Fruit fly (Drosophila melanogaster) whole organism, embryonic: ENCODE measurements around the gene AANATL3.

Source experiments
- C15 ChIP-seq: fragments of 200-800 bp; sonication (Bioruptor generic); IDR thresholded peaks from 3 replicates; pipeline ENCODE4 v1.3.6; 2022; ENCODE audit warnings: missing biosample characterization, missing genetic modification characterization
- CG10959 ChIP-seq: fragments of 200-800 bp; sonication (Bioruptor generic); IDR thresholded peaks from 2 replicates; pipeline ENCODE4 v1.3.6; 2022; ENCODE audit warnings: missing biosample characterization, missing genetic modification characterization
- CG11398 ChIP-seq: fragments of 200-800 bp; sonication (Bioruptor generic); optimal IDR thresholded peaks from 2 replicates; lab custom pipeline; 2016; ENCODE audit warnings: missing biosample characterization, missing genetic modification characterization
- CG14050 ChIP-seq: fragments of 200-800 bp; sonication (Bioruptor generic); IDR thresholded peaks from 3 replicates; pipeline ENCODE4 v1.3.6; 2022; ENCODE audit warnings: missing biosample characterization, missing genetic modification characterization
- CG14965 ChIP-seq: fragments of 200-800 bp; sonication (Bioruptor generic); optimal IDR thresholded peaks from 2 replicates; lab custom pipeline; 2016; ENCODE audit warnings: missing biosample characterization, missing genetic modification characterization, borderline replicate concordance
- CG16863 ChIP-seq: fragments of 200-800 bp; sonication (Bioruptor generic); optimal IDR thresholded peaks from 3 replicates; lab custom pipeline; 2016; ENCODE audit warnings: missing biosample characterization, missing genetic modification characterization
- CG17361 ChIP-seq: fragments of 200-800 bp; sonication (Bioruptor generic); IDR thresholded peaks from 3 replicates; pipeline ENCODE4 v1.3.6; 2022; ENCODE audit warnings: missing biosample characterization, missing genetic modification characterization
- CG17385 ChIP-seq: fragments of 200-800 bp; sonication (Bioruptor generic); optimal IDR thresholded peaks from 3 replicates; lab custom pipeline; 2018; ENCODE audit warnings: missing biosample characterization, mild to moderate bottlenecking, missing genetic modification characterization
- CG30403 ChIP-seq: fragments of 200-800 bp; sonication (Bioruptor generic); optimal IDR thresholded peaks from 3 replicates; lab custom pipeline; 2016; ENCODE audit warnings: missing biosample characterization, missing genetic modification characterization
- CG32772 ChIP-seq: fragments of 200-800 bp; sonication (Bioruptor generic); IDR thresholded peaks from 2 replicates; pipeline ENCODE4 v1.3.6; 2022; ENCODE audit warnings: missing biosample characterization, missing genetic modification characterization
- CG34422 ChIP-seq: fragments of 200-800 bp; sonication (Bioruptor generic); IDR thresholded peaks from 3 replicates; pipeline ENCODE4 v1.3.6; 2022; ENCODE audit warnings: missing biosample characterization, missing genetic modification characterization
- CG6791 ChIP-seq: fragments of 200-800 bp; sonication (Bioruptor generic); IDR thresholded peaks from 3 replicates; pipeline ENCODE4 v1.3.6; 2022; ENCODE audit warnings: missing biosample characterization, missing genetic modification characterization; ENCODE audit not compliant: partially characterized antibody
- CG7372 ChIP-seq: fragments of 200-800 bp; sonication (Bioruptor generic); IDR thresholded peaks from 2 replicates; pipeline ENCODE4 v1.3.6; 2022; ENCODE audit warnings: missing biosample characterization, missing genetic modification characterization
- CG8089 ChIP-seq: fragments of 200-800 bp; sonication (Bioruptor generic); optimal IDR thresholded peaks from 3 replicates; lab custom pipeline; 2016; ENCODE audit warnings: missing biosample characterization, missing genetic modification characterization
- CG9817 ChIP-seq: fragments of 200-800 bp; sonication (Bioruptor generic); optimal IDR thresholded peaks from 2 replicates; lab custom pipeline; 2018; ENCODE audit warnings: missing biosample characterization, mild to moderate bottlenecking, missing genetic modification characterization, moderate library complexity
- CoRest ChIP-seq: fragments of 200-800 bp; sonication (Bioruptor generic); optimal IDR thresholded peaks from 3 replicates; lab custom pipeline; 2018; ENCODE audit warnings: missing biosample characterization, mild to moderate bottlenecking, missing genetic modification characterization, moderate library complexity
- D19B ChIP-seq: fragments of 200-800 bp; sonication (Bioruptor generic); optimal IDR thresholded peaks from 2 replicates; lab custom pipeline; 2017; ENCODE audit warnings: missing biosample characterization, mild to moderate bottlenecking, missing genetic modification characterization
- Doc3 ChIP-seq: fragments of 200-800 bp; sonication (Bioruptor generic); IDR thresholded peaks from 3 replicates; pipeline ENCODE4 v1.3.6; 2022; ENCODE audit warnings: missing biosample characterization, missing genetic modification characterization; ENCODE audit not compliant: partially characterized antibody
- E2f2 ChIP-seq: fragments of 200-800 bp; sonication (Bioruptor generic); IDR thresholded peaks from 2 replicates; pipeline ENCODE4 v1.3.6; 2022; ENCODE audit warnings: missing biosample characterization, missing genetic modification characterization
- Elba2 ChIP-seq: fragments of 200-800 bp; sonication (Bioruptor generic); optimal IDR thresholded peaks from 3 replicates; lab custom pipeline; 2016; ENCODE audit warnings: missing biosample characterization, missing genetic modification characterization
- Fer3 ChIP-seq: fragments of 200-800 bp; sonication (Bioruptor generic); optimal IDR thresholded peaks from 2 replicates; lab custom pipeline; 2018; ENCODE audit warnings: missing biosample characterization, mild to moderate bottlenecking, missing genetic modification characterization, moderate library complexity
- HLHmδ ChIP-seq: fragments of 200-800 bp; sonication (Bioruptor generic); optimal IDR thresholded peaks from 2 replicates; lab custom pipeline; 2018; ENCODE audit warnings: missing biosample characterization, mild to moderate bottlenecking, missing genetic modification characterization, moderate library complexity
- HmgZ ChIP-seq: fragments of 200-800 bp; sonication (Bioruptor generic); optimal IDR thresholded peaks from 2 replicates; lab custom pipeline; 2018; ENCODE audit warnings: missing biosample characterization, mild to moderate bottlenecking, missing genetic modification characterization
- Hmx ChIP-seq: fragments of 200-800 bp; sonication (Bioruptor generic); optimal IDR thresholded peaks from 2 replicates; lab custom pipeline; 2016; ENCODE audit warnings: missing biosample characterization, missing genetic modification characterization
- Jarid2 ChIP-seq: fragments of 200-800 bp; sonication (Bioruptor generic); optimal IDR thresholded peaks from 3 replicates; lab custom pipeline; 2017; ENCODE audit warnings: mild to moderate bottlenecking, missing biosample characterization, missing genetic modification reagents, missing genetic modification characterization
- Myb ChIP-seq: fragments of 200-800 bp; sonication (Bioruptor generic); optimal IDR thresholded peaks from 2 replicates; lab custom pipeline; 2016; ENCODE audit warnings: missing biosample characterization, missing genetic modification characterization
- NK7.1 ChIP-seq: fragments of 200-800 bp; sonication (Bioruptor generic); optimal IDR thresholded peaks from 3 replicates; lab custom pipeline; 2016; ENCODE audit warnings: missing biosample characterization, missing genetic modification characterization
- Opbp ChIP-seq: fragments of 200-800 bp; sonication (Bioruptor generic); IDR thresholded peaks from 3 replicates; pipeline ENCODE4 v1.3.6; 2022; ENCODE audit warnings: missing biosample characterization, missing genetic modification characterization; ENCODE audit not compliant: partially characterized antibody
- Optix ChIP-seq: fragments of 200-800 bp; sonication (Bioruptor generic); IDR thresholded peaks from 3 replicates; pipeline ENCODE4 v1.3.6; 2022; ENCODE audit warnings: missing biosample characterization, missing genetic modification characterization
- Ravus ChIP-seq: fragments of 200-800 bp; sonication (Bioruptor generic); IDR thresholded peaks from 2 replicates; pipeline ENCODE4 v1.3.6; 2022; ENCODE audit warnings: missing biosample characterization, missing genetic modification characterization
- Rfx ChIP-seq: fragments of 200-800 bp; sonication (Bioruptor generic); IDR thresholded peaks from 2 replicates; pipeline ENCODE4 v1.3.6; 2022; ENCODE audit warnings: missing biosample characterization, missing genetic modification characterization
- Vsx1 ChIP-seq: fragments of 200-800 bp; sonication (Bioruptor generic); optimal IDR thresholded peaks from 2 replicates; lab custom pipeline; 2017; ENCODE audit warnings: missing biosample characterization, mild to moderate bottlenecking, missing genetic modification characterization, missing genetic modification reagents
- ash1 ChIP-seq: fragments of 200-800 bp; sonication (Bioruptor generic); optimal IDR thresholded peaks from 2 replicates; lab custom pipeline; 2018; ENCODE audit warnings: missing biosample characterization, mild to moderate bottlenecking, missing genetic modification characterization
- cad ChIP-seq: fragments of >200 bp; optimal IDR thresholded peaks from 2 replicates; lab custom pipeline; 2017; ENCODE audit warnings: missing biosample characterization, missing genetic modification characterization
- chn ChIP-seq: fragments of 200-800 bp; sonication (Bioruptor generic); optimal IDR thresholded peaks from 2 replicates; lab custom pipeline; 2016; ENCODE audit warnings: missing biosample characterization, missing genetic modification characterization
- crol ChIP-seq: fragments of 200-800 bp; sonication (Bioruptor generic); IDR thresholded peaks from 2 replicates; pipeline ENCODE4 v1.3.6; 2022; ENCODE audit warnings: missing biosample characterization, missing genetic modification characterization
- crp ChIP-seq, 2 experiments: fragments of 200-800 bp; sonication (Bioruptor generic); optimal IDR thresholded peaks; 2 replicates in 1 of 2; 3 replicates in 1 of 2; lab custom pipeline; 2017; ENCODE audit warnings: missing biosample characterization in 2 of 2, missing genetic modification characterization in 2 of 2, mild to moderate bottlenecking in 1 of 2, moderate library complexity in 1 of 2
- dpn ChIP-seq, 2 experiments: fragments of 200-800 bp; sonication (Bioruptor generic); optimal IDR thresholded peaks; 3 replicates each; lab custom pipeline; 2016; ENCODE audit warnings: missing biosample characterization in 2 of 2, missing genetic modification characterization in 2 of 2
- fd64A ChIP-seq: fragments of 200-800 bp; sonication (Bioruptor generic); optimal IDR thresholded peaks from 3 replicates; lab custom pipeline; 2018; ENCODE audit warnings: missing biosample characterization, mild to moderate bottlenecking, missing genetic modification characterization
- jigr1 ChIP-seq: fragments of 200-800 bp; sonication (Bioruptor generic); IDR thresholded peaks from 3 replicates; pipeline ENCODE4 v1.3.6; 2022; ENCODE audit warnings: missing biosample characterization, missing genetic modification characterization
- ken ChIP-seq: fragments of 200-800 bp; sonication (Bioruptor generic); IDR thresholded peaks from 3 replicates; pipeline ENCODE4 v1.3.6; 2022; ENCODE audit warnings: missing biosample characterization, missing genetic modification characterization
- knrl ChIP-seq: fragments of 200-800 bp; sonication (Bioruptor generic); IDR thresholded peaks from 3 replicates; pipeline ENCODE4 v1.3.6; 2022; ENCODE audit warnings: missing biosample characterization, missing genetic modification characterization; ENCODE audit not compliant: partially characterized antibody
- lab ChIP-seq: fragments of 200-800 bp; sonication (Bioruptor generic); optimal IDR thresholded peaks from 3 replicates; lab custom pipeline; 2017; ENCODE audit warnings: missing biosample characterization, missing genetic modification characterization, mild to moderate bottlenecking, moderate library complexity, missing genetic modification reagents
- pho ChIP-seq: fragments of 200-800 bp; sonication (Bioruptor generic); optimal IDR thresholded peaks from 2 replicates; lab custom pipeline; 2016; ENCODE audit warnings: missing biosample characterization, missing genetic modification characterization
- rib ChIP-seq: fragments of 200-800 bp; sonication (Bioruptor generic); IDR thresholded peaks from 2 replicates; pipeline ENCODE4 v1.3.6; 2022; ENCODE audit warnings: missing biosample characterization, missing genetic modification characterization
- ro ChIP-seq: fragments of 200-800 bp; sonication (Bioruptor generic); IDR thresholded peaks from 2 replicates; pipeline ENCODE4 v1.3.6; 2022; ENCODE audit warnings: missing biosample characterization, missing genetic modification characterization
- scrt ChIP-seq: fragments of 200-800 bp; sonication (Bioruptor generic); optimal IDR thresholded peaks from 2 replicates; lab custom pipeline; 2018; ENCODE audit warnings: missing biosample characterization, mild to moderate bottlenecking, missing genetic modification characterization, moderate library complexity
- shn ChIP-seq: fragments of 200-800 bp; sonication (Bioruptor generic); optimal IDR thresholded peaks from 3 replicates; lab custom pipeline; 2016; ENCODE audit warnings: missing biosample characterization, missing genetic modification characterization
- sob ChIP-seq: fragments of 200-800 bp; sonication (Bioruptor generic); IDR thresholded peaks from 2 replicates; pipeline ENCODE4 v1.3.6; 2022; ENCODE audit warnings: missing biosample characterization, missing genetic modification characterization
- sqz ChIP-seq: fragments of 200-800 bp; sonication (Bioruptor generic); optimal IDR thresholded peaks from 3 replicates; lab custom pipeline; 2018; ENCODE audit warnings: missing biosample characterization, mild to moderate bottlenecking, missing genetic modification characterization
- usp ChIP-seq: fragments of >200 bp; optimal IDR thresholded peaks from 2 replicates; lab custom pipeline; 2017; ENCODE audit warnings: missing biosample characterization, missing genetic modification characterization
- vvl ChIP-seq: fragments of 200-800 bp; sonication (Bioruptor generic); IDR thresholded peaks from 2 replicates; pipeline ENCODE4 v1.3.6; 2022; ENCODE audit warnings: missing biosample characterization, missing genetic modification characterization

Gene AANATL3

dm6 chr2L:20065516-20065915, 39.9 kb upstream of the AANATL3 start, which contains the start of gene vls (continued):
- TF ChIP-seq CG6791 (GFP tag; lab: Robert Waterston, UW): peak; percentile 79
- no peak for TF ChIP-seq HLHmδ
- TF ChIP-seq Hmx: no peak
- TF ChIP-seq ro (GFP tag; lab: Robert Waterston, UW): no peak
- no peak for TF ChIP-seq NK7.1 (GFP tag; lab: Kevin White, UChicago)
- TF ChIP-seq cad (GFP tag; lab: Kevin White, UChicago): no peak
- no peak for TF ChIP-seq dpn (GFP tag; optimal IDR thresholded peaks at IDR 0.05; lab: Kevin White, UChicago)
- no peak for TF ChIP-seq CG11398 (GFP tag; lab: Kevin White, UChicago)
- no peak for TF ChIP-seq HmgZ (tag; lab: Kevin White, UChicago)
- no peak for TF ChIP-seq CG14050 (GFP tag; lab: Robert Waterston, UW)
- TF ChIP-seq CoRest (tag; lab: Kevin White, UChicago): no peak
- peak; percentile 84 for TF ChIP-seq sqz
- TF ChIP-seq crp (GFP tag; optimal IDR thresholded peaks at IDR 0.05; lab: Kevin White, UChicago): no peak
- TF ChIP-seq shn: no peak
- no peak for TF ChIP-seq CG7372 (GFP tag; lab: Robert Waterston, UW)
- no peak for TF ChIP-seq Ravus (GFP tag; lab: Robert Waterston, UW)
- no peak for TF ChIP-seq CG10959 (GFP tag; lab: Robert Waterston, UW)
- no peak for TF ChIP-seq Vsx1 (GFP tag; lab: Kevin White, UChicago)
- TF ChIP-seq CG17385 (GFP tag; lab: Kevin White, UChicago): no peak
- no peak for TF ChIP-seq jigr1
- peak; percentile 60 for TF ChIP-seq Myb
- no peak for TF ChIP-seq CG14965 (GFP tag; lab: Kevin White, UChicago)
- no peak for TF ChIP-seq CG34422 (GFP tag; lab: Robert Waterston, UW)
- no peak for TF ChIP-seq vvl
- no peak for TF ChIP-seq crol (GFP tag; lab: Robert Waterston, UW)
- TF ChIP-seq Elba2: no peak
- TF ChIP-seq ken: no peak
- TF ChIP-seq knrl (GFP tag; lab: Robert Waterston, UW): peak; percentile 73
- no peak for TF ChIP-seq Rfx (GFP tag; lab: Robert Waterston, UW)
- no peak for TF ChIP-seq ash1
- TF ChIP-seq chn: no peak
- TF ChIP-seq Opbp (GFP tag; lab: Robert Waterston, UW): peak; percentile 79; the same call in 2 of the 3 replicates
- no peak for TF ChIP-seq lab (GFP tag; lab: Kevin White, UChicago)
- no peak for TF ChIP-seq Optix
- TF ChIP-seq CG16863 (GFP tag; lab: Kevin White, UChicago): no peak
- TF ChIP-seq CG30403 (GFP tag; lab: Kevin White, UChicago): no peak
- no peak for TF ChIP-seq pho (GFP tag; lab: Kevin White, UChicago)
- TF ChIP-seq CG9817 (tag; lab: Kevin White, UChicago): no peak
- TF ChIP-seq E2f2 (GFP tag; lab: Robert Waterston, UW): peak; percentile 55
- TF ChIP-seq D19B (GFP tag; lab: Kevin White, UChicago): no peak
- no peak for TF ChIP-seq CG8089 (GFP tag; lab: Kevin White, UChicago)
- no peak for TF ChIP-seq C15
- no peak for TF ChIP-seq sob
- TF ChIP-seq CG17361: no peak
- TF ChIP-seq rib: no peak
- TF ChIP-seq Jarid2 (GFP tag; lab: Kevin White, UChicago): no peak
- no peak for TF ChIP-seq usp
- TF ChIP-seq fd64A: no peak
- peak; percentile 90 for TF ChIP-seq CG32772 (GFP tag; lab: Robert Waterston, UW)
- TF ChIP-seq scrt (GFP tag; lab: Kevin White, UChicago): no peak
- TF ChIP-seq Fer3: no peak
- peak; percentile 82 for TF ChIP-seq Doc3 (GFP tag; lab: Robert Waterston, UW)
